Fruit fly (Drosophila melanogaster) Kc167 (cell line): ENCODE measurements around the gene CG1695.

Experiments used
- Myc ChIP-seq: fragments of >200 bp; optimal IDR thresholded peaks from 2 replicates; lab custom pipeline; 2017; ENCODE audit warnings: missing external identifiers
- Sin3A ChIP-seq: fragments of >200 bp; optimal IDR thresholded peaks from 2 replicates; lab custom pipeline; 2018; ENCODE audit warnings: missing external identifiers
- h ChIP-seq: fragments of >200 bp; optimal IDR thresholded peaks from 3 replicates; lab custom pipeline; 2018; ENCODE audit warnings: missing external identifiers
- insv ChIP-seq: fragments of >200 bp; optimal IDR thresholded peaks from 3 replicates; lab custom pipeline; 2018; ENCODE audit warnings: missing external identifiers
- psq ChIP-seq: fragments of >200 bp; optimal IDR thresholded peaks from 2 replicates; lab custom pipeline; 2017; ENCODE audit warnings: missing external identifiers
- ttk ChIP-seq: sonication (Bioruptor generic); optimal IDR thresholded peaks from 2 replicates; lab custom pipeline; 2017; ENCODE audit warnings: missing external identifiers

CG1695 gene

dm6 chrX:20433345-20434332 lies at the start of gene CG1695:
Gene CG1695 (plus strand): TSS chrX:20433950.
- TF ChIP-seq Myc (lab: Kevin White, UChicago) (no peak), h (lab: Kevin White, UChicago) (no peak), psq (lab: Kevin White, UChicago) (no peak), Sin3A (lab: Kevin White, UChicago) (no peak), ttk (lab: Kevin White, UChicago) (no peak), insv (no peak)

- no peak for TF ChIP-seq ttk (lab: Kevin White, UChicago)
- no peak for TF ChIP-seq Myc (lab: Kevin White, UChicago)
- no peak for TF ChIP-seq Sin3A (lab: Kevin White, UChicago)
Observed at dm6 chrX:20385865-20386264, 47.9 kb upstream of the CG1695 start.

- TF ChIP-seq Sin3A (lab: Kevin White, UChicago) (no peak), insv (no peak), psq (lab: Kevin White, UChicago) (no peak), h (lab: Kevin White, UChicago) (no peak), ttk (lab: Kevin White, UChicago) (no peak)
Observed at dm6 chrX:20389633-20390032, 44.1 kb upstream of the CG1695 start.

DNA sequence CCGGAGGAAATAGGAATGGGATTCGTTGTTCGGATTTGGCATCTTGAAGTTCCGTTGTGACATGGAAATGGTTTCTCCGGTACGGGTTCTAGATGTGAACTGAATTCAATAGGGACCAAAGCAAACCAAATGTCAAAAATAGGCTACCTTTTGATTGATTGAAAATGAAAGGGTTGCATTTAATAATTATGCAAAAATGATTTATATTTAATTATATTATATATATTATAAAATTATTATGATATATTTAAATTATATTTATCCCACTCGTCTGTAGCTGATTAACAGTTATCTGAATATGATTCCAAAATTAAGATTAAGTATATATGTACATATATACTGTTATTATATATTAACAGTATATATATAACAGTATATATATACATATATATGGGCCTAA lies 43.0 kb upstream of the CG1695 start, which contains the start of gene jb:
Gene jb, minus strand, starts transcription at position 101 of the 400 bp plus-strand sequence.
- TF ChIP-seq h (lab: Kevin White, UChicago) (no peak), insv (no peak)

DNA sequence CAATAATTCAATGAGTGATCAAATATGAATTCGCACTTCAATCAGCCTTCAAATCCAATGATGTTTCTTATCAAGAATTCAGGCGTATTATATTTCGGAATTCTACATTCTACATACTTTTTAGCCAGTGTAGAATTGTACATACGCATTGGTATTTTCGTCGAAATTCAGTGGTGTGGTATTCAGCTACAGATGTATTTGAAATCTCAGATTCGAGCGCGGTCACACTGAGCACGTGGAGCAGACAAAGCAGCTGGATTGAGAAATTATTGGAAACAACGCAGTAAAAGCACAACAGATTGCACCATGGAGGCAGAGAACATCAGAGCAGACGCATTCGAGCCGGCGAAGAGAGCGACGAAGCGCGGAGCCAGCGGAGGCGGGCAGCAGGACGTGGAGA lies 42.5 kb upstream of the CG1695 start:
- no peak for TF ChIP-seq h (lab: Kevin White, UChicago)
- no peak for TF ChIP-seq Myc (lab: Kevin White, UChicago)
- no peak for TF ChIP-seq psq (lab: Kevin White, UChicago)
- TF ChIP-seq ttk (lab: Kevin White, UChicago): no peak
- no peak for TF ChIP-seq insv

- TF ChIP-seq Sin3A (lab: Kevin White, UChicago) (no peak), psq (lab: Kevin White, UChicago) (no peak), ttk (lab: Kevin White, UChicago) (no peak), insv (no peak), h (lab: Kevin White, UChicago) (no peak), Myc (lab: Kevin White, UChicago) (no peak)
Observed at dm6 chrX:20393580-20393979, 40.2 kb upstream of the CG1695 start, which contains the start of gene Syx16. Gene Syx16 (minus strand): TSS chrX:20393751.

- TF ChIP-seq insv (no peak), Sin3A (lab: Kevin White, UChicago) (no peak)
Observed at dm6 chrX:20394066-20394913, 39.5 kb upstream of the CG1695 start, which contains the start of gene HERC2. Gene HERC2 (plus strand): TSS chrX:20394395.

dm6 chrX:20411635-20412034 lies 22.1 kb upstream of the CG1695 start:
- TF ChIP-seq Sin3A (lab: Kevin White, UChicago) (no peak), h (lab: Kevin White, UChicago) (no peak), Myc (lab: Kevin White, UChicago) (no peak), psq (lab: Kevin White, UChicago) (no peak), ttk (lab: Kevin White, UChicago) (no peak), insv (no peak)

DNA sequence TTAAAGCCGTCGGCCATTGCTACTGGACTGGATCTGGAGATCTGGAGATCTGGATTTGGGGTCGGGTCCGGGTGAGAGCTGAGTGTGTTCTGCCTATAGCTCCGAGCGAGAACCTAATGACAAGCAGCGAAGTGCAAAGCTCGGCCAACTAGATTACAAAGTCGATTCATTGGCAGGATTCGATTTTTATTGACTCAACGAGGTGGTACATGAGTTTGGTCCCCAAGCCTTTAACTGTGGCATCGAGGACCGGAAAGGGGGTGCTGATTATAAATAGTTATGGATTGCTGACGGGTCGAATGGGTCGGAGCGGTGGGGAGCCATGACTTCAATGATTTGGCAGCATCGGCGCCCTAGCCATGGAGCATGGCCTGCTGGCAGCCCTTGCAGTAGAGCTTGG lies 20.3 kb upstream of the CG1695 start, which contains the start of gene CG15459:
Gene CG15459, minus strand, starts transcription at position 101 of the 400 bp plus-strand sequence.
- TF ChIP-seq Sin3A (lab: Kevin White, UChicago) (no peak), insv (no peak), h (lab: Kevin White, UChicago) (no peak), ttk (lab: Kevin White, UChicago) (no peak), Myc (lab: Kevin White, UChicago) (no peak), psq (lab: Kevin White, UChicago) (no peak)

dm6 chrX:20414099-20414498 lies 19.7 kb upstream of the CG1695 start, which contains the start of gene CG15458:
Gene CG15458 (minus strand): TSS chrX:20414199.
- TF ChIP-seq Myc (lab: Kevin White, UChicago) (no peak), ttk (lab: Kevin White, UChicago) (no peak), psq (lab: Kevin White, UChicago) (no peak), h (lab: Kevin White, UChicago) (no peak), insv (no peak), Sin3A (lab: Kevin White, UChicago) (no peak)

dm6 chrX:20415444-20415843 lies 18.3 kb upstream of the CG1695 start, which contains the start of gene Obp19a:
Gene Obp19a (plus strand): TSS chrX:20415744.
- TF ChIP-seq ttk (lab: Kevin White, UChicago) (no peak), Sin3A (lab: Kevin White, UChicago) (no peak), h (lab: Kevin White, UChicago) (no peak), Myc (lab: Kevin White, UChicago) (no peak), insv (no peak), psq (lab: Kevin White, UChicago) (no peak)
